Worm (Caenorhabditis elegans) whole organism, L2 larva: ENCODE results near the gene cnnm-5.

Source experiments
- C34F6.9 ChIP-seq: fragments of 150-350 bp; optimal IDR thresholded peaks from 2 replicates; lab custom pipeline; 2014; ENCODE audit warnings: missing biosample characterization, missing genetic modification characterization
- F13H6.1 ChIP-seq: sonication (generic microtip); optimal IDR thresholded peaks from 2 replicates; lab custom pipeline; 2016; ENCODE audit warnings: missing genetic modification characterization, missing compliant biosample characterization
- R02D3.7 ChIP-seq: fragments of 150-350 bp; optimal IDR thresholded peaks from 2 replicates; lab custom pipeline; 2014; ENCODE audit warnings: missing biosample characterization, missing genetic modification characterization
- ZK546.5 ChIP-seq: sonication (generic microtip); optimal IDR thresholded peaks from 2 replicates; lab custom pipeline; 2017; ENCODE audit warnings: missing biosample characterization, missing genetic modification characterization
- aly-2 ChIP-seq: fragments of 150-350 bp; optimal IDR thresholded peaks from 2 replicates; lab custom pipeline; 2014; ENCODE audit warnings: missing biosample characterization, missing genetic modification characterization
- ama-1 ChIP-seq: fragments of 150-350 bp; optimal IDR thresholded peaks from 2 replicates; lab custom pipeline; 2018; ENCODE audit warnings: inconsistent platforms
- blmp-1 ChIP-seq: sonication (generic microtip); optimal IDR thresholded peaks from 2 replicates; lab custom pipeline; 2017; ENCODE audit warnings: missing genetic modification characterization, mild to moderate bottlenecking, missing compliant biosample characterization, antibody characterized with exemption, moderate library complexity; ENCODE audit not compliant: insufficient read depth
- crh-2 ChIP-seq: sonication (generic microtip); optimal IDR thresholded peaks from 2 replicates; lab custom pipeline; 2017; ENCODE audit warnings: missing biosample characterization, missing genetic modification characterization
- dmd-4 ChIP-seq: sonication (generic microtip); optimal IDR thresholded peaks from 2 replicates; lab custom pipeline; 2017; ENCODE audit warnings: missing biosample characterization, missing genetic modification characterization
- egl-27 ChIP-seq: sonication (generic microtip); optimal IDR thresholded peaks from 3 replicates; lab custom pipeline; 2017; ENCODE audit warnings: missing biosample characterization, missing genetic modification reagents, missing genetic modification characterization
- elt-1 ChIP-seq: fragments of 150-350 bp; optimal IDR thresholded peaks from 2 replicates; lab custom pipeline; 2014; ENCODE audit warnings: missing biosample characterization, missing genetic modification characterization
- elt-3 ChIP-seq: sonication (generic microtip); optimal IDR thresholded peaks from 2 replicates; lab custom pipeline; 2017; ENCODE audit warnings: missing biosample characterization, missing genetic modification characterization
- fos-1 ChIP-seq: fragments of 150-350 bp; optimal IDR thresholded peaks from 2 replicates; lab custom pipeline; 2014; ENCODE audit warnings: missing biosample characterization, missing genetic modification characterization
- gmeb-1 ChIP-seq: fragments of 150-350 bp; optimal IDR thresholded peaks from 2 replicates; lab custom pipeline; 2014; ENCODE audit warnings: missing biosample characterization, missing genetic modification characterization
- lin-11 ChIP-seq: fragments of 150-350 bp; sonication (generic microtip); optimal IDR thresholded peaks from 2 replicates; lab custom pipeline; 2014; ENCODE audit warnings: missing biosample characterization, missing genetic modification characterization, inconsistent platforms, mixed read lengths
- lsy-2 ChIP-seq, 2 experiments: fragments of 150-350 bp in 1 of 2; sonication (generic microtip) in 1 of 2; optimal IDR thresholded peaks; 2 replicates each; lab custom pipeline; 2014 to 2017; ENCODE audit warnings: missing biosample characterization in 2 of 2, missing genetic modification characterization in 2 of 2
- mab-5 ChIP-seq: fragments of 150-350 bp; optimal IDR thresholded peaks from 2 replicates; lab custom pipeline; 2014; ENCODE audit warnings: missing biosample characterization, missing genetic modification characterization
- nhr-10 ChIP-seq: sonication (generic microtip); optimal IDR thresholded peaks from 2 replicates; lab custom pipeline; 2017; ENCODE audit warnings: missing biosample characterization, missing genetic modification characterization
- nhr-11 ChIP-seq: fragments of 150-350 bp; optimal IDR thresholded peaks from 2 replicates; lab custom pipeline; 2014; ENCODE audit warnings: missing biosample characterization, missing genetic modification characterization
- nhr-129 ChIP-seq: fragments of 150-350 bp; optimal IDR thresholded peaks from 2 replicates; lab custom pipeline; 2014; ENCODE audit warnings: missing biosample characterization, missing genetic modification characterization
- nhr-21 ChIP-seq: fragments of 150-350 bp; optimal IDR thresholded peaks from 2 replicates; lab custom pipeline; 2014; ENCODE audit warnings: missing biosample characterization, missing genetic modification characterization
- nhr-25 ChIP-seq: fragments of 150-350 bp; sonication (generic microtip); optimal IDR thresholded peaks from 3 replicates; lab custom pipeline; 2014; ENCODE audit warnings: missing biosample characterization, missing genetic modification characterization
- nhr-6 ChIP-seq: fragments of 150-350 bp; optimal IDR thresholded peaks from 2 replicates; lab custom pipeline; 2014; ENCODE audit warnings: missing biosample characterization, missing genetic modification characterization
- peb-1 ChIP-seq: fragments of 150-350 bp; optimal IDR thresholded peaks from 2 replicates; lab custom pipeline; 2014; ENCODE audit warnings: missing biosample characterization, missing genetic modification characterization
- skn-1 ChIP-seq: sonication (generic microtip); optimal IDR thresholded peaks from 2 replicates; lab custom pipeline; 2017; ENCODE audit warnings: missing biosample characterization, missing genetic modification characterization
- sma-3 ChIP-seq: sonication (generic microtip); optimal IDR thresholded peaks from 2 replicates; lab custom pipeline; 2016; ENCODE audit warnings: missing genetic modification reagents, missing genetic modification characterization, missing compliant biosample characterization
- sma-9 ChIP-seq, 2 experiments: fragments of 150-350 bp in 1 of 2; sonication (generic microtip) in 1 of 2; optimal IDR thresholded peaks; 2 replicates each; lab custom pipeline; 2014 to 2016; ENCODE audit warnings: missing genetic modification characterization in 2 of 2, mild to moderate bottlenecking in 1 of 2, missing biosample characterization in 1 of 2, missing compliant biosample characterization in 1 of 2, missing genetic modification reagents in 1 of 2, moderate library complexity in 1 of 2
- snpc-4 ChIP-seq: fragments of 150-350 bp; optimal IDR thresholded peaks from 2 replicates; lab custom pipeline; 2014; ENCODE audit warnings: missing biosample characterization, missing genetic modification characterization
- unc-39 ChIP-seq: fragments of 150-350 bp; optimal IDR thresholded peaks from 2 replicates; lab custom pipeline; 2014; ENCODE audit warnings: missing biosample characterization, missing genetic modification characterization
- unc-55 ChIP-seq: fragments of 150-350 bp; sonication (generic microtip); optimal IDR thresholded peaks from 3 replicates; lab custom pipeline; 2014; ENCODE audit warnings: missing biosample characterization, missing genetic modification reagents, missing genetic modification characterization
- ztf-11 ChIP-seq: sonication (generic microtip); optimal IDR thresholded peaks from 2 replicates; lab custom pipeline; 2017; ENCODE audit warnings: missing biosample characterization, missing genetic modification characterization
- ztf-4 ChIP-seq: fragments of 150-350 bp; optimal IDR thresholded peaks from 2 replicates; lab custom pipeline; 2014; ENCODE audit warnings: missing biosample characterization, missing genetic modification characterization

The cnnm-5 gene

DNA sequence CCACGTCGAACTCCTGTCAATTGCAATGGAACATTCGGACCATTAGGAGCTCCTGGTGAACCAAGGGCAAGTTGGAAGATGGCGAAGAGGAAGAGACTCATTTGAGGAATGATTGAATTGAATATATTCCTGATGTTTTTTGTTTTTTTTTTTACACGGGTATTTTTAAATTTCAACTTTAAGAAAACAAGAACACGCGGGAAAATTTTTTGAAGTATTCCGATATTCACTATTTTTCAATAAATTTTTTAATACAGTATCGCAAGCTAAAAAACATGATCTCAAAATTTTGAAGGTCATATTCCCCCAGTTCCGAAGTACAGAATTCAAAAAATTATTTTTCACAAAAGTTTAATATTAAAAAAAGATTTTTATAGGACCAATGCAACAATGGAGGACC lies at the start of gene cnnm-5:
Gene cnnm-5, minus strand, starts transcription at position 101 of the 400 bp plus-strand sequence.
- TF ChIP-seq unc-39 (tag; lab: Kevin White, UChicago) (no peak), snpc-4 (no peak)

DNA sequence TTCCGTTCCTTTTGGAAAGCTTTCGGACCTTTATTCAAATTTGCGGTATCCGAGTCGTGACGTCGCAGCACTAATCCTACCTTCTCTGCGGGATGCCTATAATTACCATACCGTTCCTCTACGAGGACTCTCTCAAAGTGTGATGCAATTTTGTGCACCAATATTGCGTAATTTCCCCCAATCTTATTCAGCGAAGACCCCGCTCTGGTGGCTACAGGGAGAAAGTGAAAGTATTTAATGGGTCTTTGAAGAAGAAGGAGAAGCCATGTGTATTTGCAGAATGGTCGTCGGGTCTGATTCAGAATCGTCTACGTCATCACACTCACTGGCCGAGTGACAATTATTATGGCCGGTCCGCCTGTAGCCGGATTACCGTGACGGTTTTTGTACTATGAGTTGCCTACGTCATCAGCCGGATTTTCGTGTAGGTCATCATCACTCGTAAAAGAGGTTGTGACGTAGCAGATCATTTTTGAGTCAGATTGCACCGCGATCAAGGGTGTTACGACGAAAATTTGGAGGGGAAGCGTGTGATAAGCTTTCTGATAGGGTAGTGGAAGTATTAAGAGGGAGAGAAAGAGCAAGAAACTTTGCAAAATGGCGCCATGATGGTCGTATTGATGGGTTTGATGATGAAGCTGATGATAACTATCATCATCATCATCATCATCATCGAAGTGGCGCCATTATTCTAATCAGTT lies 47.3 kb upstream of the cnnm-5 start:
- TF ChIP-seq F13H6.1 (tag; lab: Kevin White, UChicago): no peak
- peak; percentile 36 for TF ChIP-seq blmp-1
- no peak for TF ChIP-seq egl-27
- TF ChIP-seq nhr-11 (tag; lab: Kevin White, UChicago): no peak
- TF ChIP-seq lin-11 (tag; lab: Kevin White, UChicago): no peak
- TF ChIP-seq nhr-25 (tag; lab: Kevin White, UChicago): peak; percentile 58
- peak; percentile 51 for TF ChIP-seq fos-1 (tag; lab: Kevin White, UChicago)
- TF ChIP-seq dmd-4 (tag; lab: Kevin White, UChicago): no peak
- no peak for TF ChIP-seq aly-2
- peak; percentile 36 for TF ChIP-seq sma-9 (GFP tag; optimal IDR thresholded peaks at IDR 0.05; lab: Kevin White, UChicago)
- TF ChIP-seq sma-9 (tag; optimal IDR thresholded peaks at IDR 0.05; lab: Kevin White, UChicago): no peak
- no peak for TF ChIP-seq lsy-2 (tag; optimal IDR thresholded peaks at IDR 0.05; lab: Kevin White, UChicago)
- no peak for TF ChIP-seq R02D3.7 (tag; lab: Kevin White, UChicago)
- no peak for TF ChIP-seq peb-1
- TF ChIP-seq ama-1 (lab: Kevin White, UChicago): no peak
- no peak for TF ChIP-seq elt-1 (tag; lab: Kevin White, UChicago)
- TF ChIP-seq skn-1 (tag; lab: Kevin White, UChicago): no peak
- no peak for TF ChIP-seq nhr-21 (tag; lab: Kevin White, UChicago)
- TF ChIP-seq crh-2 (tag; lab: Kevin White, UChicago): peak; percentile 7
- TF ChIP-seq snpc-4: no peak
- no peak for TF ChIP-seq unc-55

DNA sequence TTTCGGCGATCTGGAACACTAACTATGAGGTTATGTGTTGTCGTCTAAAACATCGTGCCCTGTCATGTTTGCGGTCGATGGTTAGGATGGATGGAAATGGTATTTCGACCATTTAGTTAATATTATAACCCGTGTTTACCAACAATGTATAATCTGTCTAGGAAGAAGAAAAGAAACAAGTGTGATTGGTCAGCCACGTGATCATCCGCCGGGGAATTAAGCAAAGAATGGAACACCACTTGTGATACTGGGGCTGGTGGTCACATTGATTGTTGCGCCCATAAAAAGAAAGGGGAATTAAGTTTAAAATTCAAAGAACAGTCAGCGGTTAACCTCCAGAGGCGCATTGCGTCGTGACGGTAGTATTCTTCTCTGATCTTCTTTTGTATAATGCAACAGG lies 46.6 kb upstream of the cnnm-5 start:
- TF ChIP-seq sma-3 (GFP tag; lab: Kevin White, UChicago) (peak; percentile 54), C34F6.9 (tag; lab: Kevin White, UChicago) (no peak), lsy-2 (tag; optimal IDR thresholded peaks at IDR 0.05; lab: Kevin White, UChicago) (peak in 1 of 2 experiments; percentile 15), elt-1 (tag; lab: Kevin White, UChicago) (no peak), nhr-129 (tag; lab: Kevin White, UChicago) (peak; percentile 36), nhr-10 (tag; lab: Kevin White, UChicago) (no peak), nhr-25 (tag; lab: Kevin White, UChicago) (peak; percentile 85), mab-5 (tag; lab: Kevin White, UChicago) (no peak), nhr-6 (tag; lab: Kevin White, UChicago) (peak; percentile 53), nhr-21 (tag; lab: Kevin White, UChicago) (peak; percentile 29), sma-9 (GFP tag; optimal IDR thresholded peaks at IDR 0.05; lab: Kevin White, UChicago) (peak; percentile 86), sma-9 (tag; optimal IDR thresholded peaks at IDR 0.05; lab: Kevin White, UChicago) (no peak), gmeb-1 (no peak), blmp-1 (no peak), crh-2 (tag; lab: Kevin White, UChicago) (peak; percentile 48)
- TF ChIP-seq, all 48 proteins: peak for 8

DNA sequence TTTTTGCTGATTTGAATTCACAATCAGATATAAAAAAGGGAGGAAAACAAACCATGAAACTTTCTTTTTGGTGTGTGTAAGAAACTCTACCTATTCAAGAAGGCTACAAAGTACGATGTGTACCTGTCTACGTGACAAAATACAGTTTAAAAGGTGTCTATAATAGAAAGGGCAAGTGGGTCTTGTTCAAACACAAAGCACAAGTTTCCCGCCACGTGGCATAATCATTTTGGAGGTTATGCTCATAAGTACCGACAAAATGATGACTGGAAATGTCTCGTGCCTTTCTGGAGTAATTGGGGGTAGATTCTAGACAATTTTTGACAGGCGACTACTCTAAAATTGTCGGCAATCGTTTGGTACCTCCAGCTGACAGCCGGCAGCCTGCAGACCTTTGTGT lies 45.9 kb upstream of the cnnm-5 start:
- no peak for TF ChIP-seq ztf-11 (tag; lab: Kevin White, UChicago)
- TF ChIP-seq ztf-4 (tag; lab: Kevin White, UChicago): no peak
- peak; percentile 79 for TF ChIP-seq crh-2 (tag; lab: Kevin White, UChicago)
- no peak for TF ChIP-seq ZK546.5
- TF ChIP-seq sma-9 (GFP tag; optimal IDR thresholded peaks at IDR 0.05; lab: Kevin White, UChicago): peak; percentile 33
- TF ChIP-seq sma-9 (tag; optimal IDR thresholded peaks at IDR 0.05; lab: Kevin White, UChicago): no peak

DNA sequence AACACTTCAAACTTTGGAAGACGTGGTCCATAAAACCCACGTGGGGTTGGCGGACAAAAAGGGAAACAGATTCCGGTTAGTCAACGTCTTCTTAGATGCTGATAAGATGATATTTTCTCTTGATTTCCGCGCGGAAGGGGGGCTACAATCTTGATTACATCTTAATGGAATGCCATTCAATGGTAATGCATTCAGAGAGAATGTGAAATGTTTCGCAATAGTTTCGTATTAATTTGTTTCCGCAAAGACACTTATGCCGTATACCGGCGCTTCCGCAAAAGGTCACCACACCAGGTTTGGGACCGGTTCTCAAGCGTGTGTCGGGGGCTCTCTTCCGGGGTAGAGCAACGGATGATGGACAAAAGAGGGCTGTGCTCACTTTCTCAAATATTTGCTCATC lies 45.5 kb upstream of the cnnm-5 start:
- TF ChIP-seq nhr-10 (tag; lab: Kevin White, UChicago): no peak
- no peak for TF ChIP-seq F13H6.1 (tag; lab: Kevin White, UChicago)
- no peak for TF ChIP-seq elt-3 (tag; lab: Kevin White, UChicago)
- peak; percentile 53 for TF ChIP-seq nhr-129 (tag; lab: Kevin White, UChicago)
- TF ChIP-seq, all 48 proteins: peak for 1
